Worm (Caenorhabditis elegans) whole organism, young adult: ENCODE measurements around the gene phat-4.

ENCODE experiments used
- B0019.2 ChIP-seq: fragments of 200-800 bp; sonication (Bioruptor generic); conservative IDR thresholded peaks from 2 replicates; pipeline ENCODE4 v1.3.6; 2022; ENCODE audit warnings: missing genetic modification reagents, missing genetic modification characterization, missing compliant biosample characterization
- C17E4.6 ChIP-seq: fragments of 200-800 bp; sonication (Bioruptor generic); IDR thresholded peaks from 2 replicates; pipeline ENCODE4 v1.3.6; 2022; ENCODE audit warnings: missing genetic modification reagents, missing genetic modification characterization, missing compliant biosample characterization
- F22D6.2 ChIP-seq: sonication (generic microtip); optimal IDR thresholded peaks from 2 replicates; lab custom pipeline; 2016; ENCODE audit warnings: mild to moderate bottlenecking, missing genetic modification characterization, missing compliant biosample characterization
- F33H1.4 ChIP-seq: fragments of 200-800 bp; sonication (Bioruptor generic); IDR thresholded peaks from 2 replicates; pipeline ENCODE4 v1.3.6; 2022; ENCODE audit warnings: missing genetic modification reagents, missing genetic modification characterization, missing compliant biosample characterization
- F55B11.4 ChIP-seq: sonication (generic microtip); optimal IDR thresholded peaks from 2 replicates; lab custom pipeline; 2016; ENCODE audit warnings: missing compliant biosample characterization, missing genetic modification characterization, borderline replicate concordance; ENCODE audit not compliant: insufficient read depth
- F57A8.1 ChIP-seq: fragments of 200-800 bp; sonication (Bioruptor generic); optimal IDR thresholded peaks from 2 replicates; lab custom pipeline; 2018; ENCODE audit warnings: mild to moderate bottlenecking, missing genetic modification characterization, moderate library complexity, missing compliant biosample characterization
- F57C9.4 ChIP-seq: sonication (generic microtip); optimal IDR thresholded peaks from 2 replicates; lab custom pipeline; 2017; ENCODE audit warnings: mild to moderate bottlenecking, missing genetic modification characterization, missing compliant biosample characterization
- K11D2.4 ChIP-seq: fragments of 200-800 bp; sonication (Bioruptor generic); IDR thresholded peaks from 2 replicates; pipeline ENCODE4 v1.3.6; 2022; ENCODE audit warnings: missing genetic modification reagents, missing genetic modification characterization, missing compliant biosample characterization
- T07F8.4 ChIP-seq: sonication (generic microtip); optimal IDR thresholded peaks from 2 replicates; lab custom pipeline; 2016; ENCODE audit warnings: mild to moderate bottlenecking, missing genetic modification characterization, moderate library complexity, missing compliant biosample characterization
- T26A5.8 ChIP-seq: sonication (generic microtip); optimal IDR thresholded peaks from 2 replicates; lab custom pipeline; 2016; ENCODE audit warnings: missing genetic modification characterization, missing compliant biosample characterization
- Y53F4B.3 ChIP-seq: fragments of 200-800 bp; sonication (Bioruptor generic); IDR thresholded peaks from 2 replicates; pipeline ENCODE4 v1.3.6; 2022; ENCODE audit warnings: missing genetic modification reagents, missing genetic modification characterization, missing compliant biosample characterization
- Y56A3A.18 ChIP-seq: fragments of 200-800 bp; sonication (Bioruptor generic); IDR thresholded peaks from 2 replicates; pipeline ENCODE4 v1.3.6; 2022; ENCODE audit warnings: missing genetic modification reagents, missing genetic modification characterization, missing compliant biosample characterization
- Y79H2A.3 ChIP-seq: fragments of 200-800 bp; sonication (Bioruptor generic); conservative IDR thresholded peaks from 2 replicates; pipeline ENCODE4 v1.3.6; 2022; ENCODE audit warnings: missing genetic modification reagents, missing genetic modification characterization, missing compliant biosample characterization
- Y95B8A.8 ChIP-seq: fragments of 200-800 bp; sonication (Bioruptor generic); IDR thresholded peaks from 2 replicates; pipeline ENCODE4 v1.3.6; 2022; ENCODE audit warnings: missing genetic modification reagents, missing genetic modification characterization, missing compliant biosample characterization
- ZK185.1 ChIP-seq: sonication (generic microtip); optimal IDR thresholded peaks from 2 replicates; lab custom pipeline; 2016; ENCODE audit warnings: mild to moderate bottlenecking, missing genetic modification characterization, missing compliant biosample characterization; ENCODE audit not compliant: poor library complexity, severe bottlenecking
- akir-1 ChIP-seq: fragments of 200-800 bp; sonication (Bioruptor generic); optimal IDR thresholded peaks from 2 replicates; lab custom pipeline; 2018; ENCODE audit warnings: mild to moderate bottlenecking, missing genetic modification characterization, moderate library complexity, missing compliant biosample characterization
- ama-1 ChIP-seq, 3 experiments: fragments of 150-350 bp in 1 of 3; sonication (generic microtip) in 2 of 3; optimal IDR thresholded peaks; 2 replicates each; lab custom pipeline; 2014 to 2018; ENCODE audit warnings: missing biosample characterization in 2 of 3, missing genetic modification characterization in 2 of 3, missing genetic modification reagents in 2 of 3
- atf-7 ChIP-seq: sonication (generic microtip); optimal IDR thresholded peaks from 2 replicates; lab custom pipeline; 2017; ENCODE audit warnings: mild to moderate bottlenecking, missing genetic modification characterization, missing compliant biosample characterization
- bed-1 ChIP-seq: fragments of 200-800 bp; sonication (Bioruptor generic); IDR thresholded peaks from 2 replicates; pipeline ENCODE4 v1.3.6; 2022; ENCODE audit warnings: missing genetic modification reagents, missing genetic modification characterization, missing compliant biosample characterization
- ccch-3 ChIP-seq: fragments of 200-800 bp; sonication (Bioruptor generic); optimal IDR thresholded peaks from 2 replicates; lab custom pipeline; 2018; ENCODE audit warnings: mild to moderate bottlenecking, missing genetic modification characterization, missing compliant biosample characterization
- ceh-100 ChIP-seq: fragments of 200-800 bp; sonication (Bioruptor generic); IDR thresholded peaks from 2 replicates; pipeline ENCODE4 v1.3.6; 2022; ENCODE audit warnings: missing genetic modification reagents, missing genetic modification characterization, missing compliant biosample characterization
- ceh-58 ChIP-seq: fragments of 200-800 bp; sonication (Bioruptor generic); IDR thresholded peaks from 2 replicates; pipeline ENCODE4 v1.3.6; 2022; ENCODE audit warnings: missing genetic modification characterization, missing compliant biosample characterization
- dox-1 ChIP-seq: fragments of 200-800 bp; sonication (Bioruptor generic); IDR thresholded peaks from 2 replicates; pipeline ENCODE4 v1.3.6; 2022; ENCODE audit warnings: missing genetic modification reagents, missing genetic modification characterization, missing compliant biosample characterization
- dpff-1 ChIP-seq: sonication (generic microtip); optimal IDR thresholded peaks from 2 replicates; lab custom pipeline; 2017; ENCODE audit warnings: mild to moderate bottlenecking, missing genetic modification characterization, missing compliant biosample characterization
- efl-1 ChIP-seq: fragments of 150-350 bp; optimal IDR thresholded peaks from 2 replicates; lab custom pipeline; 2014; ENCODE audit warnings: missing biosample characterization, missing genetic modification reagents, missing genetic modification characterization
- egrh-3 ChIP-seq: fragments of 200-800 bp; sonication (Bioruptor generic); IDR thresholded peaks from 2 replicates; pipeline ENCODE4 v1.3.6; 2022; ENCODE audit warnings: missing genetic modification reagents, missing genetic modification characterization, missing compliant biosample characterization
- him-1 ChIP-seq: sonication (generic microtip); optimal IDR thresholded peaks from 2 replicates; lab custom pipeline; 2016; ENCODE audit warnings: missing genotype, missing genetic modification reagents, missing genetic modification characterization, missing compliant biosample characterization
- hmg-1.2 ChIP-seq: fragments of 200-800 bp; sonication (Bioruptor generic); IDR thresholded peaks from 2 replicates; pipeline ENCODE4 v1.3.6; 2022; ENCODE audit warnings: missing genetic modification reagents, missing genetic modification characterization, missing compliant biosample characterization
- lag-1 ChIP-seq: fragments of 200-800 bp; sonication (Bioruptor generic); IDR thresholded peaks from 2 replicates; pipeline ENCODE4 v1.3.6; 2022; ENCODE audit warnings: missing genetic modification reagents, missing genetic modification characterization, missing compliant biosample characterization
- let-526 ChIP-seq: fragments of 200-800 bp; sonication (Bioruptor generic); IDR thresholded peaks from 2 replicates; pipeline ENCODE4 v1.3.6; 2022; ENCODE audit warnings: missing genetic modification reagents, missing genetic modification characterization, missing compliant biosample characterization
- lin-35 ChIP-seq, 3 experiments: fragments of 150-350 bp in 2 of 3; sonication (generic microtip) in 1 of 3; optimal IDR thresholded peaks; 2 replicates each; lab custom pipeline; 2014 to 2018; ENCODE audit warnings: missing biosample characterization in 3 of 3, missing genetic modification characterization in 3 of 3, missing genetic modification reagents in 3 of 3
- lsy-27 ChIP-seq: sonication (generic microtip); optimal IDR thresholded peaks from 2 replicates; lab custom pipeline; 2017; ENCODE audit warnings: missing genetic modification characterization, mild to moderate bottlenecking, missing compliant biosample characterization, antibody characterized with exemption, missing genotype, borderline replicate concordance; ENCODE audit not compliant: insufficient read depth
- madf-8 ChIP-seq: fragments of 200-800 bp; sonication (Bioruptor generic); conservative IDR thresholded peaks from 2 replicates; pipeline ENCODE4 v1.3.6; 2022; ENCODE audit warnings: missing genetic modification reagents, missing genetic modification characterization, missing compliant biosample characterization
- nfya-1 ChIP-seq: sonication (generic microtip); optimal IDR thresholded peaks from 2 replicates; lab custom pipeline; 2017; ENCODE audit warnings: antibody characterized with exemption, missing compliant biosample characterization, missing genetic modification characterization, borderline replicate concordance; ENCODE audit not compliant: insufficient read depth
- nfyb-1 ChIP-seq: fragments of 200-800 bp; sonication (Bioruptor generic); IDR thresholded peaks from 2 replicates; pipeline ENCODE4 v1.3.6; 2022; ENCODE audit warnings: missing genetic modification reagents, missing genetic modification characterization, missing compliant biosample characterization
- nhr-80 ChIP-seq: sonication (generic microtip); optimal IDR thresholded peaks from 2 replicates; lab custom pipeline; 2016; ENCODE audit warnings: missing genetic modification characterization, missing compliant biosample characterization
- nhr-90 ChIP-seq: sonication (generic microtip); optimal IDR thresholded peaks from 2 replicates; lab custom pipeline; 2016; ENCODE audit warnings: missing genotype, mild to moderate bottlenecking, missing genetic modification characterization, missing compliant biosample characterization
- rec-8 ChIP-seq, 2 experiments: sonication (generic microtip); optimal IDR thresholded peaks; 2 replicates each; lab custom pipeline; 2016; ENCODE audit warnings: mild to moderate bottlenecking in 2 of 2, missing genetic modification characterization in 2 of 2, missing genetic modification reagents in 2 of 2, missing genotype in 2 of 2, missing biosample characterization in 1 of 2, missing compliant biosample characterization in 1 of 2, moderate library complexity in 1 of 2
- repo-1 ChIP-seq: sonication (generic microtip); optimal IDR thresholded peaks from 2 replicates; lab custom pipeline; 2017; ENCODE audit warnings: mild to moderate bottlenecking, missing genetic modification characterization, missing compliant biosample characterization
- sea-2 ChIP-seq: fragments of 200-800 bp; sonication (Bioruptor generic); IDR thresholded peaks from 2 replicates; pipeline ENCODE4 v1.3.6; 2022; ENCODE audit warnings: missing genetic modification characterization, missing compliant biosample characterization
- snpc-1.1 ChIP-seq: sonication (generic microtip); optimal IDR thresholded peaks from 2 replicates; lab custom pipeline; 2017; ENCODE audit warnings: missing genetic modification characterization, mild to moderate bottlenecking, missing compliant biosample characterization, antibody characterized with exemption, moderate library complexity, missing genotype, missing genetic modification reagents; ENCODE audit not compliant: insufficient read depth
- sptf-2 ChIP-seq: fragments of 200-800 bp; sonication (Bioruptor generic); optimal IDR thresholded peaks from 2 replicates; lab custom pipeline; 2018; ENCODE audit warnings: mild to moderate bottlenecking, missing genetic modification characterization, missing compliant biosample characterization
- xnd-1 ChIP-seq: sonication (generic microtip); optimal IDR thresholded peaks from 2 replicates; lab custom pipeline; 2016; ENCODE audit warnings: missing genotype, missing genetic modification reagents, missing genetic modification characterization, missing compliant biosample characterization
- zim-3 ChIP-seq: sonication (generic microtip); optimal IDR thresholded peaks from 2 replicates; lab custom pipeline; 2017; ENCODE audit warnings: mild to moderate bottlenecking, missing genetic modification characterization, moderate library complexity, missing compliant biosample characterization
- ztf-18 ChIP-seq: sonication (generic microtip); optimal IDR thresholded peaks from 2 replicates; lab custom pipeline; 2016; ENCODE audit warnings: missing genotype, mild to moderate bottlenecking, missing genetic modification characterization, missing compliant biosample characterization
- ztf-26 ChIP-seq: sonication (generic microtip); optimal IDR thresholded peaks from 2 replicates; lab custom pipeline; 2017; ENCODE audit warnings: missing genetic modification characterization, missing compliant biosample characterization
- ztf-6 ChIP-seq: fragments of 200-800 bp; sonication (Bioruptor generic); IDR thresholded peaks from 2 replicates; pipeline ENCODE4 v1.3.6; 2022; ENCODE audit warnings: missing genetic modification reagents, missing genetic modification characterization, missing compliant biosample characterization

Gene phat-4

DNA sequence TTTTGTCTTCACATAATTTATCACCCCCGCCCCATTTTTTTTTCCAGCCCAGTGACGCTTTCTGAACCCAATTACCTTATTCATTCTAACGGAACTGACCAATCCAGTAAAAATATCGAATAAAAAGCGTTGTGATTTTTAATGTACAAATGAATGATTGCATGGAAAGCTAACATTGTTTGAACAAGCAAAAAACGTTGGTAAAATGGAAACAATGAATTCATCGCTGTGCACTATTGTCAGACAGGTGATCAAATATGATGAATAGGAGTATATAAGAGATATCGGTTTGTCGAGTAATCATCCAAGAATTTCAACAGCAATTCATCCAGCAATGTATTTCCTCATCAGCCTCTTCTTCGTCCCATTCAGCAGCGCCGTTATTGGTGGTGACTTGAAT, at the start of gene phat-4:
Gene phat-4 (plus strand): TSS at position 301 of the 400 bp plus-strand sequence.
- no peak for TF ChIP-seq ZK185.1 (tag; lab: Kevin White, UChicago)
- TF ChIP-seq T07F8.4 = no peak
- no peak for TF ChIP-seq ztf-26 (tag; lab: Kevin White, UChicago)
- no peak for TF ChIP-seq atf-7 (tag; lab: Kevin White, UChicago)
- no peak for TF ChIP-seq egrh-3 (GFP tag; lab: Robert Waterston, UW)
- TF ChIP-seq snpc-1.1 = no peak
- no peak for TF ChIP-seq ccch-3 (GFP tag; lab: Kevin White, UChicago)
- no peak for TF ChIP-seq repo-1 (tag; lab: Kevin White, UChicago)
- no peak for TF ChIP-seq T26A5.8 (tag; lab: Kevin White, UChicago)
- TF ChIP-seq sea-2 (GFP tag; lab: Robert Waterston, UW) = no peak
- no peak for TF ChIP-seq zim-3 (tag; lab: Kevin White, UChicago)
- no peak for TF ChIP-seq nhr-80
- TF ChIP-seq Y95B8A.8 (GFP tag; lab: Robert Waterston, UW) = no peak
- no peak for TF ChIP-seq hmg-1.2
- TF ChIP-seq rec-8 (tag; optimal IDR thresholded peaks at IDR 0.05; lab: Kevin White, UChicago) = no peak
- TF ChIP-seq nfyb-1 (GFP tag; lab: Robert Waterston, UW) = no peak
- TF ChIP-seq ama-1 (optimal IDR thresholded peaks at IDR 0.05; lab: Kevin White, UChicago) = no peak
- no peak for TF ChIP-seq ama-1 (GFP tag; optimal IDR thresholded peaks at IDR 0.05; lab: Kevin White, UChicago)
- no peak for TF ChIP-seq madf-8
- TF ChIP-seq, all 124 proteins: peak for 0

DNA sequence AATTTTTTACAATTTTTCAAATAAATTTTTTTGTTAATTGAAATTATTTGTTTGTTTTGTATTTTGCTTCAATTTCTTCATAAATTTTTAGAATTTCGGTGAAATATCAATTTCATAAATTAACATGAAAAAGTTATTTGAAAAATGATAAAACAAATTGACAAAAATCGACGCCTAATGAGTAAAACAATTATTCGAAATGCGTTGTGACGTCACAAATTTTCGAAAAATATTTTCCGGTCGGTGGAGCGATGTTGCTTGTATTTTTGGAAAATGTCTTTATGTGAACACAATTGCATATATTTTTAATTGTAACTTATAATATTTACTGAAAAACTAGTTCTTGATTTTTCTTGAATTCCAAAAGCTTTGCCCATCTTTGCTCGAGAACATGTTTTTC, 49.2 kb upstream of the phat-4 start:
- TF ChIP-seq ztf-6 (no peak), F57C9.4 (tag; lab: Kevin White, UChicago) (no peak), ztf-18 (tag; lab: Kevin White, UChicago) (no peak), akir-1 (GFP tag; lab: Kevin White, UChicago) (no peak), lin-35 (GFP tag; optimal IDR thresholded peaks at IDR 0.05; lab: Kevin White, UChicago) (no peak), C17E4.6 (no peak), F33H1.4 (no peak), xnd-1 (tag; lab: Kevin White, UChicago) (no peak), nhr-90 (no peak), ceh-58 (GFP tag; lab: Robert Waterston, UW) (no peak), lag-1 (no peak), sptf-2 (GFP tag; lab: Kevin White, UChicago) (no peak), zim-3 (tag; lab: Kevin White, UChicago) (no peak), Y53F4B.3 (GFP tag; lab: Robert Waterston, UW) (no peak), let-526 (no peak), dpff-1 (tag; lab: Kevin White, UChicago) (no peak), B0019.2 (no peak), him-1 (tag; lab: Kevin White, UChicago) (no peak), nfya-1 (tag; lab: Kevin White, UChicago) (no peak), Y79H2A.3 (GFP tag; lab: Robert Waterston, UW) (no peak)

DNA sequence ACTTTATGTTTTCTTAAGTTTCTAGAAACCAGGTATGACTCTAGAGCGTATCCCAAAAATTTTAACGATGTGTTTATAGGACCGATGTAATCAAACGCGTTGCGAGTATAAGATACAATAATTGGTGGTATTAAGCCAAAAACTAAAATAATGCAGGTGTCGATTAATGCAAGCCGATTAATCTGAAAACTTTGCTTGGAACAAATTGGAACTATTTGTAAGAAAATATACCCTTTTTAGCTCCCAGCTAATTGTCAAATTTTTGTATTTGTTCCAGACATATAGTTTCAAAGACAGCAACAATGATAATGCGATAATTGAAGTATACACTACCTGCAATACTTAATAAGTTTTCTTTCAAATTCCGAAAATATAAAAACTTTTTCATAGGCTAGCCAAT, 48.4 kb upstream of the phat-4 start, which contains the start of gene srh-211:
Gene srh-211 (minus strand): TSS at position 101 of the 400 bp plus-strand sequence.
- TF ChIP-seq sptf-2 (GFP tag; lab: Kevin White, UChicago) (no peak), zim-3 (tag; lab: Kevin White, UChicago) (no peak), efl-1 (GFP tag; lab: Kevin White, UChicago) (no peak), B0019.2 (no peak), dox-1 (GFP tag; lab: Robert Waterston, UW) (no peak), nhr-90 (no peak), bed-1 (GFP tag; lab: Robert Waterston, UW) (no peak), atf-7 (tag; lab: Kevin White, UChicago) (no peak), F55B11.4 (tag; lab: Kevin White, UChicago) (no peak), lsy-27 (tag; lab: Kevin White, UChicago) (no peak), K11D2.4 (GFP tag; lab: Robert Waterston, UW) (no peak), ceh-100 (no peak), Y56A3A.18 (GFP tag; lab: Robert Waterston, UW) (no peak), F57A8.1 (GFP tag; lab: Kevin White, UChicago) (no peak), Y53F4B.3 (GFP tag; lab: Robert Waterston, UW) (no peak), let-526 (no peak), F22D6.2 (tag; lab: Kevin White, UChicago) (no peak)
